Fruit fly (Drosophila melanogaster) whole organism, larva: ENCODE measurements around the gene inaE.

Experiments used
- noc ChIP-seq: fragments of 200-800 bp; sonication (Bioruptor generic); optimal IDR thresholded peaks from 3 replicates; lab custom pipeline; 2019; ENCODE audit warnings: missing biosample characterization, mild to moderate bottlenecking, missing genetic modification characterization, moderate library complexity

The inaE gene

dm6 chrX:13783534-13783949, at the start of gene inaE:
Gene inaE (plus strand): TSS chrX:13783714.
- TF ChIP-seq noc (tag; lab: Kevin White, UChicago): peak; percentile 37

- no peak for TF ChIP-seq noc (tag; lab: Kevin White, UChicago)
Measured at dm6 chrX:13734866-13735265, 48.6 kb upstream of the inaE start.

- no peak for TF ChIP-seq noc (tag; lab: Kevin White, UChicago)
Measured at dm6 chrX:13735322-13736173, 48.0 kb upstream of the inaE start.

dm6 chrX:13736174-13736482, 47.4 kb upstream of the inaE start, which contains the start of gene g:
Gene g (minus strand): TSS chrX:13736278.
- TF ChIP-seq noc (tag; lab: Kevin White, UChicago): no peak

- no peak for TF ChIP-seq noc (tag; lab: Kevin White, UChicago)
Measured at dm6 chrX:13737939-13738338, 45.6 kb upstream of the inaE start, which contains the start of gene CG11134. Gene CG11134 (plus strand): TSS chrX:13737942.

- peak; percentile 95 for TF ChIP-seq noc (tag; lab: Kevin White, UChicago)
Measured at dm6 chrX:13739411-13739888, 44.1 kb upstream of the inaE start, which contains the start of gene CG11151. Gene CG11151 (plus strand): TSS chrX:13739744.

dm6 chrX:13740062-13740461, 43.5 kb upstream of the inaE start:
- TF ChIP-seq noc (tag; lab: Kevin White, UChicago): peak; percentile 15

dm6 chrX:13740992-13741391, 42.5 kb upstream of the inaE start:
- TF ChIP-seq noc (tag; lab: Kevin White, UChicago): no peak

dm6 chrX:13744599-13745052, 38.9 kb upstream of the inaE start, which contains the start of gene Grip91:
Gene Grip91 (minus strand): TSS chrX:13744683.
- no peak for TF ChIP-seq noc (tag; lab: Kevin White, UChicago)

- TF ChIP-seq noc (tag; lab: Kevin White, UChicago): no peak
Measured at dm6 chrX:13747052-13747451, 36.5 kb upstream of the inaE start.

dm6 chrX:13747635-13748467, 35.7 kb upstream of the inaE start:
- TF ChIP-seq noc (tag; lab: Kevin White, UChicago): no peak

dm6 chrX:13748906-13749872, 34.3 kb upstream of the inaE start:
- TF ChIP-seq noc (tag; lab: Kevin White, UChicago): peak; percentile 82

- TF ChIP-seq noc (tag; lab: Kevin White, UChicago): no peak
Measured at dm6 chrX:13749873-13750241, 33.7 kb upstream of the inaE start.

dm6 chrX:13752543-13753046, 30.9 kb upstream of the inaE start:
- no peak for TF ChIP-seq noc (tag; lab: Kevin White, UChicago)
